Worm (Caenorhabditis elegans) whole organism, L1 larva: ENCODE results near the gene W09D10.4.

Source experiments
- C34B4.2 ChIP-seq: sonication (generic microtip); optimal IDR thresholded peaks from 2 replicates; lab custom pipeline; 2017; ENCODE audit warnings: mild to moderate bottlenecking, missing genetic modification characterization, missing compliant biosample characterization
- F16B12.6 ChIP-seq: fragments of 150-350 bp; optimal IDR thresholded peaks from 2 replicates; lab custom pipeline; 2014; ENCODE audit warnings: missing biosample characterization, missing genetic modification characterization
- Y116A8C.19 ChIP-seq: sonication (generic microtip); optimal IDR thresholded peaks from 2 replicates; lab custom pipeline; 2016; ENCODE audit warnings: missing compliant biosample characterization, missing genetic modification characterization, borderline replicate concordance
- aly-2 ChIP-seq: fragments of 150-350 bp; optimal IDR thresholded peaks from 2 replicates; lab custom pipeline; 2014; ENCODE audit warnings: missing biosample characterization, missing genetic modification characterization
- ceh-63 ChIP-seq: fragments of 200-800 bp; sonication (Bioruptor generic); optimal IDR thresholded peaks from 2 replicates; lab custom pipeline; 2018; ENCODE audit warnings: mild to moderate bottlenecking, missing genetic modification characterization, missing compliant biosample characterization
- ceh-8 ChIP-seq: fragments of 200-800 bp; sonication (Bioruptor generic); optimal IDR thresholded peaks from 2 replicates; lab custom pipeline; 2018; ENCODE audit warnings: mild to moderate bottlenecking, missing genetic modification characterization, moderate library complexity, missing compliant biosample characterization
- ceh-82 ChIP-seq, 3 experiments: fragments of 150-350 bp in 1 of 3; sonication (generic microtip) in 2 of 3; optimal IDR thresholded peaks; 2 replicates each; lab custom pipeline; 2014 to 2017; ENCODE audit warnings: missing biosample characterization in 3 of 3, missing genetic modification characterization in 3 of 3
- ces-1 ChIP-seq: fragments of 150-350 bp; optimal IDR thresholded peaks from 2 replicates; lab custom pipeline; 2014; ENCODE audit warnings: missing biosample characterization, missing genetic modification reagents, missing genetic modification characterization
- dpl-1 ChIP-seq, 3 experiments: fragments of 150-350 bp in 2 of 3; sonication (generic microtip) in 1 of 3; optimal IDR thresholded peaks; 2 replicates each; lab custom pipeline; 2014 to 2017; ENCODE audit warnings: missing biosample characterization in 3 of 3, missing genetic modification characterization in 3 of 3, missing genetic modification reagents in 3 of 3
- dsc-1 ChIP-seq: sonication (generic microtip); optimal IDR thresholded peaks from 2 replicates; lab custom pipeline; 2016; ENCODE audit warnings: mild to moderate bottlenecking, missing genetic modification characterization, missing compliant biosample characterization
- efl-1 ChIP-seq, 4 experiments: fragments of 150-350 bp; optimal IDR thresholded peaks in 3 of 4; peaks in 1 of 4; 1 replicate in 1 of 4; 2 replicates in 3 of 4; lab custom pipeline; 2014; ENCODE audit warnings: missing biosample characterization in 2 of 4, missing genetic modification characterization in 2 of 4, missing genetic modification reagents in 2 of 4
- efl-3 ChIP-seq: fragments of 200-800 bp; sonication (Bioruptor generic); optimal IDR thresholded peaks from 2 replicates; lab custom pipeline; 2018; ENCODE audit warnings: mild to moderate bottlenecking, missing genetic modification characterization, missing compliant biosample characterization
- elt-2 ChIP-seq: sonication (generic microtip); optimal IDR thresholded peaks from 2 replicates; lab custom pipeline; 2016; ENCODE audit warnings: missing genetic modification characterization, mild to moderate bottlenecking, inconsistent platforms, missing compliant biosample characterization, missing genetic modification reagents
- elt-3 ChIP-seq, 6 experiments: fragments of 150-350 bp in 1 of 6; sonication (generic microtip); optimal IDR thresholded peaks; 2 replicates each; lab custom pipeline; 2017 to 2018; ENCODE audit warnings: missing biosample characterization in 6 of 6, missing genetic modification characterization in 6 of 6, inconsistent platforms in 1 of 6
- ets-5 ChIP-seq: fragments of 200-800 bp; sonication (Bioruptor generic); IDR thresholded peaks from 2 replicates; pipeline ENCODE4 v1.3.6; 2022; ENCODE audit warnings: missing genetic modification characterization, missing compliant biosample characterization
- fkh-4 ChIP-seq: sonication (generic microtip); optimal IDR thresholded peaks from 2 replicates; lab custom pipeline; 2016; ENCODE audit warnings: missing compliant biosample characterization, missing genetic modification characterization, borderline replicate concordance
- fos-1 ChIP-seq: fragments of 150-350 bp; optimal IDR thresholded peaks from 2 replicates; lab custom pipeline; 2014; ENCODE audit warnings: missing biosample characterization, missing genetic modification characterization
- grh-1 ChIP-seq: fragments of 200-800 bp; sonication (Bioruptor generic); IDR thresholded peaks from 2 replicates; pipeline ENCODE4 v1.3.6; 2022; ENCODE audit warnings: missing genetic modification reagents, missing genetic modification characterization, missing compliant biosample characterization
- hlh-17 ChIP-seq: fragments of 200-800 bp; sonication (Bioruptor generic); optimal IDR thresholded peaks from 2 replicates; lab custom pipeline; 2018; ENCODE audit warnings: missing genetic modification characterization, mild to moderate bottlenecking, missing compliant biosample characterization, moderate library complexity, borderline replicate concordance
- hlh-4 ChIP-seq: sonication (generic microtip); optimal IDR thresholded peaks from 2 replicates; lab custom pipeline; 2016; ENCODE audit warnings: mild to moderate bottlenecking, missing genetic modification characterization, missing compliant biosample characterization
- hpl-2 ChIP-seq: fragments of 150-350 bp; optimal IDR thresholded peaks from 2 replicates; lab custom pipeline; 2014; ENCODE audit warnings: missing biosample characterization, missing genetic modification reagents, missing genetic modification characterization
- jun-1 ChIP-seq: fragments of 150-350 bp; optimal IDR thresholded peaks from 2 replicates; lab custom pipeline; 2014; ENCODE audit warnings: missing biosample characterization, missing genetic modification reagents, missing genetic modification characterization
- lin-13 ChIP-seq: fragments of 150-350 bp; optimal IDR thresholded peaks from 2 replicates; lab custom pipeline; 2014; ENCODE audit warnings: missing biosample characterization, missing genetic modification reagents, missing genetic modification characterization
- lin-14 ChIP-seq: fragments of 200-800 bp; sonication (Bioruptor generic); optimal IDR thresholded peaks from 2 replicates; lab custom pipeline; 2018; ENCODE audit warnings: mild to moderate bottlenecking, missing genetic modification characterization, moderate library complexity, missing compliant biosample characterization
- lin-15B ChIP-seq: fragments of 150-350 bp; sonication (generic microtip); optimal IDR thresholded peaks from 3 replicates; lab custom pipeline; 2014; ENCODE audit warnings: missing biosample characterization, missing genetic modification characterization
- lin-35 ChIP-seq, 2 experiments: fragments of 150-350 bp; optimal IDR thresholded peaks; 2 replicates each; lab custom pipeline; 2014; ENCODE audit warnings: missing biosample characterization in 2 of 2, missing genetic modification characterization in 2 of 2, missing genetic modification reagents in 2 of 2
- lin-39 ChIP-seq: fragments of 150-350 bp; optimal IDR thresholded peaks from 2 replicates; lab custom pipeline; 2014; ENCODE audit warnings: missing biosample characterization, missing genetic modification reagents, missing genetic modification characterization
- lsy-2 ChIP-seq, 2 experiments: fragments of 150-350 bp; optimal IDR thresholded peaks; 2 replicates each; lab custom pipeline; 2014; ENCODE audit warnings: missing biosample characterization in 2 of 2, missing genetic modification characterization in 2 of 2
- mab-9 ChIP-seq: fragments of 200-800 bp; sonication (Bioruptor generic); IDR thresholded peaks from 2 replicates; pipeline ENCODE4 v1.3.6; 2022; ENCODE audit warnings: missing genetic modification reagents, missing genetic modification characterization, missing compliant biosample characterization
- mep-1 ChIP-seq: fragments of 150-350 bp; optimal IDR thresholded peaks from 2 replicates; lab custom pipeline; 2014; ENCODE audit warnings: missing biosample characterization, missing genetic modification characterization
- nhr-11 ChIP-seq: fragments of 150-350 bp; optimal IDR thresholded peaks from 2 replicates; lab custom pipeline; 2014; ENCODE audit warnings: missing biosample characterization, missing genetic modification characterization
- nhr-12 ChIP-seq: sonication (generic microtip); optimal IDR thresholded peaks from 2 replicates; lab custom pipeline; 2017; ENCODE audit warnings: missing biosample characterization, missing genetic modification characterization
- nhr-237 ChIP-seq: fragments of 150-350 bp; optimal IDR thresholded peaks from 2 replicates; lab custom pipeline; 2014; ENCODE audit warnings: missing biosample characterization, missing genetic modification characterization
- nhr-28 ChIP-seq: fragments of 150-350 bp; optimal IDR thresholded peaks from 2 replicates; lab custom pipeline; 2014; ENCODE audit warnings: missing biosample characterization, missing genetic modification characterization
- nhr-76 ChIP-seq: sonication (generic microtip); optimal IDR thresholded peaks from 2 replicates; lab custom pipeline; 2017; ENCODE audit warnings: missing biosample characterization, missing genetic modification characterization
- nhr-77 ChIP-seq: fragments of 150-350 bp; optimal IDR thresholded peaks from 2 replicates; lab custom pipeline; 2014; ENCODE audit warnings: missing biosample characterization, missing genetic modification characterization
- nhr-84 ChIP-seq: sonication (generic microtip); optimal IDR thresholded peaks from 2 replicates; lab custom pipeline; 2017; ENCODE audit warnings: missing biosample characterization, missing genetic modification characterization
- nhr-85 ChIP-seq: sonication (generic microtip); peaks from one replicate; lab custom pipeline; 2016; ENCODE audit warnings: missing genetic modification characterization, inconsistent platforms, missing compliant biosample characterization
- nhr-90 ChIP-seq: sonication (generic microtip); optimal IDR thresholded peaks from 2 replicates; lab custom pipeline; 2016; ENCODE audit warnings: mild to moderate bottlenecking, missing genetic modification characterization, missing compliant biosample characterization; ENCODE audit not compliant: poor library complexity
- pqm-1 ChIP-seq: sonication (generic microtip); optimal IDR thresholded peaks from 3 replicates; lab custom pipeline; 2017; ENCODE audit warnings: missing biosample characterization, missing genetic modification characterization
- rnt-1 ChIP-seq: sonication (generic microtip); optimal IDR thresholded peaks from 2 replicates; lab custom pipeline; 2016; ENCODE audit warnings: mild to moderate bottlenecking, missing genetic modification characterization, moderate library complexity, missing compliant biosample characterization
- snpc-4 ChIP-seq: fragments of 150-350 bp; optimal IDR thresholded peaks from 2 replicates; lab custom pipeline; 2014; ENCODE audit warnings: missing biosample characterization, missing genetic modification characterization
- snu-23 ChIP-seq: sonication (generic microtip); optimal IDR thresholded peaks from 2 replicates; lab custom pipeline; 2016; ENCODE audit warnings: missing genetic modification characterization, missing compliant biosample characterization
- sox-4 ChIP-seq: sonication (generic microtip); optimal IDR thresholded peaks from 2 replicates; lab custom pipeline; 2016; ENCODE audit warnings: missing genetic modification characterization, missing compliant biosample characterization
- sptf-1 ChIP-seq: fragments of 150-350 bp; optimal IDR thresholded peaks from 2 replicates; lab custom pipeline; 2014; ENCODE audit warnings: missing biosample characterization, missing genetic modification characterization
- swsn-7 ChIP-seq: sonication (generic microtip); optimal IDR thresholded peaks from 2 replicates; lab custom pipeline; 2016; ENCODE audit warnings: missing genetic modification characterization, missing compliant biosample characterization
- tlp-1 ChIP-seq: fragments of 150-350 bp; optimal IDR thresholded peaks from 2 replicates; lab custom pipeline; 2014; ENCODE audit warnings: missing biosample characterization, missing genetic modification characterization
- unc-30 ChIP-seq: sonication (generic microtip); optimal IDR thresholded peaks from 2 replicates; lab custom pipeline; 2017; ENCODE audit warnings: missing biosample characterization, missing genetic modification characterization
- unc-62 ChIP-seq: fragments of 150-350 bp; optimal IDR thresholded peaks from 2 replicates; lab custom pipeline; 2014; ENCODE audit warnings: missing biosample characterization, missing genetic modification reagents, missing genetic modification characterization
- zip-4 ChIP-seq: fragments of 200-800 bp; sonication (Bioruptor generic); optimal IDR thresholded peaks from 2 replicates; lab custom pipeline; 2018; ENCODE audit warnings: mild to moderate bottlenecking, missing genetic modification characterization, moderate library complexity, missing compliant biosample characterization
- ztf-11 ChIP-seq, 2 experiments: sonication (generic microtip); optimal IDR thresholded peaks; 2 replicates each; lab custom pipeline; 2016 to 2017; ENCODE audit warnings: missing genetic modification characterization in 2 of 2, missing biosample characterization in 1 of 2, missing compliant biosample characterization in 1 of 2
- ztf-4 ChIP-seq: fragments of 150-350 bp; optimal IDR thresholded peaks from 2 replicates; lab custom pipeline; 2014; ENCODE audit warnings: missing biosample characterization, missing genetic modification characterization

Gene W09D10.4

DNA sequence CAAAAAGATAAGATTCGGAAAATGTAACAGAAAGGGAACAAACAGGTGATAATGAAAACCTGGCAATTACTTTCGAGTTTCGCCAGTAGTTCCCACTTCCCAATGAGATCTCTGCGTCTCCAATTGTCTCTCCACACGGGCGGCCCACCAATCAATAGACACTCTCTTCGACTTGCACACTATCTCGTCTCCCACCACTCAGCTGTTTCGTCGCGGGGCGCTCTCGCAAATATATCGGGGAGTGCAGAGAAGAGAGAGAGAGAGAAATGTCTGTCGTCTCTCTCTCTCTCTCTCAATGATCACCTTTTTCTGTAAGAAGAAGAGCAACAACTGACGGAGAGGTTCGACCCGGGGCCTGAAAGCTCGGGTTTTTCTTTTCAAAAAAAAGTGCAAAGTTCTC is 4.2 kb upstream of the W09D10.4 start:
- TF ChIP-seq unc-30 (tag; lab: Kevin White, UChicago) (no peak), sptf-1 (tag; lab: Kevin White, UChicago) (no peak), ztf-4 (tag; lab: Kevin White, UChicago) (peak; percentile 82), lin-35 (GFP tag; optimal IDR thresholded peaks at IDR 0.05; lab: Kevin White, UChicago) (peak; percentile 76 to 78), lin-13 (GFP tag; lab: Kevin White, UChicago) (peak; percentile 74), nhr-11 (peak; percentile 78), hpl-2 (GFP tag; lab: Kevin White, UChicago) (no peak), snu-23 (GFP tag; lab: Kevin White, UChicago) (peak; percentile 95), aly-2 (tag; lab: Kevin White, UChicago) (no peak), ces-1 (GFP tag; lab: Kevin White, UChicago) (no peak), jun-1 (tag; lab: Kevin White, UChicago) (peak; percentile 80), nhr-84 (no peak), ceh-8 (GFP tag; lab: Kevin White, UChicago) (peak; percentile 5), F16B12.6 (tag; lab: Kevin White, UChicago) (peak; percentile 11), ceh-82 (tag; optimal IDR thresholded peaks at IDR 0.05; lab: Kevin White, UChicago) (peak; percentile 79 to 89 (median 83)), nhr-28 (no peak), Y116A8C.19 (tag; lab: Kevin White, UChicago) (no peak), sox-4 (tag; lab: Kevin White, UChicago) (no peak), fkh-4 (tag; lab: Kevin White, UChicago) (no peak), lin-15B (tag; lab: Kevin White, UChicago) (peak; percentile 38), efl-1 (optimal IDR thresholded peaks at IDR 0.05; lab: Kevin White, UChicago) (peak; percentile 76 to 87), efl-1 (GFP tag; optimal IDR thresholded peaks at IDR 0.05 in 1 of 2; lab: Kevin White, UChicago) (peak; percentile 70 to 94), nhr-76 (tag; lab: Kevin White, UChicago) (peak; percentile 50), snpc-4 (tag; lab: Kevin White, UChicago) (peak; percentile 60), hlh-4 (tag; lab: Kevin White, UChicago) (no peak), elt-3 (tag; optimal IDR thresholded peaks at IDR 0.05; lab: Kevin White, UChicago) (peak in 3 of 6 experiments; percentile 16 to 52 (median 36)), tlp-1 (tag; lab: Kevin White, UChicago) (no peak), lin-39 (tag; lab: Kevin White, UChicago) (peak; percentile 70), mab-9 (GFP tag; lab: Robert Waterston, UW) (peak; percentile 67), ztf-11 (tag; optimal IDR thresholded peaks at IDR 0.05; lab: Kevin White, UChicago) (peak in 1 of 2 experiments; percentile 50), hlh-17 (GFP tag; lab: Kevin White, UChicago) (no peak), grh-1 (GFP tag; lab: Robert Waterston, UW) (peak; percentile 76), rnt-1 (tag; lab: Kevin White, UChicago) (peak; percentile 93), dsc-1 (tag; lab: Kevin White, UChicago) (peak; percentile 84), nhr-77 (tag; lab: Kevin White, UChicago) (peak; percentile 57), lin-14 (GFP tag; lab: Kevin White, UChicago) (peak; percentile 98), zip-4 (GFP tag; lab: Kevin White, UChicago) (peak; percentile 46), ets-5 (GFP tag; lab: Robert Waterston, UW) (no peak), C34B4.2 (tag; lab: Kevin White, UChicago) (peak; percentile 92), lsy-2 (tag; optimal IDR thresholded peaks at IDR 0.05; lab: Kevin White, UChicago) (peak; percentile 82 to 85), nhr-237 (peak; percentile 55), elt-2 (tag; lab: Kevin White, UChicago) (peak; percentile 79), pqm-1 (tag; lab: Kevin White, UChicago) (no peak), swsn-7 (peak; percentile 91), efl-3 (GFP tag; lab: Kevin White, UChicago) (no peak), mep-1 (peak; percentile 81), nhr-85 (peak; percentile 96), ceh-63 (GFP tag; lab: Kevin White, UChicago) (no peak), nhr-90 (tag; lab: Kevin White, UChicago) (peak; percentile 81), unc-62 (GFP tag; lab: Kevin White, UChicago) (no peak), dpl-1 (GFP tag; optimal IDR thresholded peaks at IDR 0.05; lab: Kevin White, UChicago) (peak; percentile 61 to 63 (median 61)), nhr-12 (tag; lab: Kevin White, UChicago) (no peak), fos-1 (tag; lab: Kevin White, UChicago) (peak; percentile 76)
